Fruit fly (Drosophila melanogaster) whole organism, embryonic: ENCODE data around the gene CG6340.

Source experiments
- Bgb ChIP-seq: fragments of 200-800 bp; sonication (Bioruptor generic); IDR thresholded peaks from 2 replicates; pipeline ENCODE4 v1.3.6; 2022; ENCODE audit warnings: missing biosample characterization, missing genetic modification characterization; ENCODE audit not compliant: partially characterized antibody
- CG10462 ChIP-seq: fragments of 200-800 bp; sonication (Bioruptor generic); optimal IDR thresholded peaks from 2 replicates; lab custom pipeline; 2016; ENCODE audit warnings: missing biosample characterization, missing genetic modification characterization
- CG11504 ChIP-seq: fragments of 200-800 bp; sonication (Bioruptor generic); optimal IDR thresholded peaks from 3 replicates; lab custom pipeline; 2019; ENCODE audit warnings: missing biosample characterization, mild to moderate bottlenecking, missing genetic modification characterization, moderate library complexity
- CG13287 ChIP-seq: fragments of 200-800 bp; sonication (Bioruptor generic); IDR thresholded peaks from 2 replicates; pipeline ENCODE4 v1.3.6; 2022; ENCODE audit warnings: missing biosample characterization, missing genetic modification characterization; ENCODE audit not compliant: partially characterized antibody
- CG13775 ChIP-seq: fragments of 200-800 bp; sonication (Bioruptor generic); optimal IDR thresholded peaks from 3 replicates; lab custom pipeline; 2017; ENCODE audit warnings: missing biosample characterization, mild to moderate bottlenecking, missing genetic modification characterization
- CG14710 ChIP-seq: fragments of 200-800 bp; sonication (Bioruptor generic); optimal IDR thresholded peaks from 3 replicates; lab custom pipeline; 2019; ENCODE audit warnings: missing biosample characterization, mild to moderate bottlenecking, missing genetic modification characterization, moderate library complexity
- CG15601 ChIP-seq: fragments of 200-800 bp; sonication (Bioruptor generic); optimal IDR thresholded peaks from 3 replicates; lab custom pipeline; 2019; ENCODE audit warnings: missing biosample characterization, mild to moderate bottlenecking, missing genetic modification characterization, moderate library complexity
- CG17186 ChIP-seq: fragments of 200-800 bp; sonication (Bioruptor generic); optimal IDR thresholded peaks from 3 replicates; lab custom pipeline; 2017; ENCODE audit warnings: missing biosample characterization, missing genetic modification reagents, missing genetic modification characterization
- CG17361 ChIP-seq: fragments of 200-800 bp; sonication (Bioruptor generic); IDR thresholded peaks from 3 replicates; pipeline ENCODE4 v1.3.6; 2022; ENCODE audit warnings: missing biosample characterization, missing genetic modification characterization
- CG17829 ChIP-seq: fragments of 200-800 bp; optimal IDR thresholded peaks from 2 replicates; lab custom pipeline; 2019; ENCODE audit warnings: missing biosample characterization, mild to moderate bottlenecking, missing genetic modification characterization, moderate library complexity
- CG18011 ChIP-seq: fragments of 200-800 bp; sonication (Bioruptor generic); optimal IDR thresholded peaks from 2 replicates; lab custom pipeline; 2017; ENCODE audit warnings: missing biosample characterization, missing genetic modification characterization, mild to moderate bottlenecking, moderate library complexity, missing genotype
- CG18619 ChIP-seq: fragments of 200-800 bp; sonication (Bioruptor generic); optimal IDR thresholded peaks from 3 replicates; lab custom pipeline; 2017; ENCODE audit warnings: missing biosample characterization, mild to moderate bottlenecking, missing genetic modification characterization
- CG2678 ChIP-seq: fragments of 200-800 bp; sonication (Bioruptor generic); optimal IDR thresholded peaks from 3 replicates; lab custom pipeline; 2019; ENCODE audit warnings: missing biosample characterization, mild to moderate bottlenecking, missing genetic modification characterization, moderate library complexity
- CG30020 ChIP-seq: fragments of 200-800 bp; optimal IDR thresholded peaks from 2 replicates; lab custom pipeline; 2019; ENCODE audit warnings: missing biosample characterization, mild to moderate bottlenecking, missing genetic modification characterization, moderate library complexity
- CG4730 ChIP-seq: fragments of 200-800 bp; sonication (Bioruptor generic); IDR thresholded peaks from 2 replicates; pipeline ENCODE4 v1.3.6; 2022; ENCODE audit warnings: missing biosample characterization, missing genetic modification characterization
- CG5245 ChIP-seq: fragments of 200-800 bp; sonication (Bioruptor generic); optimal IDR thresholded peaks from 3 replicates; lab custom pipeline; 2016; ENCODE audit warnings: missing biosample characterization, missing genetic modification characterization
- CG7928 ChIP-seq: fragments of 200-800 bp; sonication (Bioruptor generic); optimal IDR thresholded peaks from 2 replicates; lab custom pipeline; 2017; ENCODE audit warnings: missing biosample characterization, mild to moderate bottlenecking, missing genetic modification characterization
- CG7963 ChIP-seq: fragments of 200-800 bp; sonication (Bioruptor generic); IDR thresholded peaks from 3 replicates; pipeline ENCODE4 v1.3.6; 2022; ENCODE audit warnings: missing biosample characterization, missing genetic modification characterization; ENCODE audit not compliant: partially characterized antibody
- CG8944 ChIP-seq: fragments of 200-800 bp; sonication (Bioruptor generic); optimal IDR thresholded peaks from 3 replicates; lab custom pipeline; 2016; ENCODE audit warnings: missing biosample characterization, missing genetic modification characterization
- CG9437 ChIP-seq: fragments of 200-800 bp; sonication (Bioruptor generic); optimal IDR thresholded peaks from 2 replicates; lab custom pipeline; 2018; ENCODE audit warnings: missing biosample characterization, mild to moderate bottlenecking, missing genetic modification characterization
- CG9932 ChIP-seq: fragments of 200-800 bp; sonication (Bioruptor generic); IDR thresholded peaks from 2 replicates; pipeline ENCODE4 v1.3.6; 2022; ENCODE audit warnings: missing biosample characterization, missing genetic modification characterization
- Chrac-16 ChIP-seq: fragments of 200-800 bp; sonication (Bioruptor generic); optimal IDR thresholded peaks from 3 replicates; lab custom pipeline; 2016; ENCODE audit warnings: missing biosample characterization, missing genetic modification characterization
- E2f2 ChIP-seq: fragments of 200-800 bp; sonication (Bioruptor generic); IDR thresholded peaks from 2 replicates; pipeline ENCODE4 v1.3.6; 2022; ENCODE audit warnings: missing biosample characterization, missing genetic modification characterization
- Gug ChIP-seq: fragments of 200-800 bp; sonication (Bioruptor generic); IDR thresholded peaks from 4 replicates; pipeline ENCODE4 v1.3.6; 2022; ENCODE audit warnings: missing biosample characterization, missing genetic modification characterization
- Nf-YA ChIP-seq: fragments of 200-800 bp; sonication (Bioruptor generic); IDR thresholded peaks from 2 replicates; pipeline ENCODE4 v1.3.6; 2022; ENCODE audit warnings: missing biosample characterization, missing genetic modification characterization
- Opbp ChIP-seq: fragments of 200-800 bp; sonication (Bioruptor generic); IDR thresholded peaks from 3 replicates; pipeline ENCODE4 v1.3.6; 2022; ENCODE audit warnings: missing biosample characterization, missing genetic modification characterization; ENCODE audit not compliant: partially characterized antibody
- Pdp1 ChIP-seq, 2 experiments: fragments of 200-800 bp; sonication (Bioruptor generic); optimal IDR thresholded peaks; 3 replicates each; lab custom pipeline; 2016; ENCODE audit warnings: missing biosample characterization in 2 of 2, missing genetic modification characterization in 2 of 2, mild to moderate bottlenecking in 1 of 2, moderate library complexity in 1 of 2
- Scr ChIP-seq: fragments of 200-800 bp; sonication (Bioruptor generic); IDR thresholded peaks from 2 replicates; pipeline ENCODE4 v1.3.6; 2022; ENCODE audit warnings: missing biosample characterization, missing genetic modification characterization; ENCODE audit not compliant: partially characterized antibody
- Sox102F ChIP-seq: fragments of 200-800 bp; sonication (Bioruptor generic); optimal IDR thresholded peaks from 2 replicates; lab custom pipeline; 2018; ENCODE audit warnings: missing biosample characterization, mild to moderate bottlenecking, missing genetic modification characterization, moderate library complexity
- Spps ChIP-seq: fragments of 200-800 bp; sonication (Bioruptor generic); optimal IDR thresholded peaks from 2 replicates; lab custom pipeline; 2018; ENCODE audit warnings: missing biosample characterization, mild to moderate bottlenecking, missing genetic modification characterization
- Xbp1 ChIP-seq: fragments of 200-800 bp; sonication (Bioruptor generic); optimal IDR thresholded peaks from 3 replicates; lab custom pipeline; 2016; ENCODE audit warnings: missing biosample characterization, mild to moderate bottlenecking, missing genetic modification characterization
- ash1 ChIP-seq: fragments of 200-800 bp; sonication (Bioruptor generic); optimal IDR thresholded peaks from 2 replicates; lab custom pipeline; 2018; ENCODE audit warnings: missing biosample characterization, mild to moderate bottlenecking, missing genetic modification characterization
- croc ChIP-seq: fragments of 200-800 bp; sonication (Bioruptor generic); conservative IDR thresholded peaks from 3 replicates; pipeline ENCODE4 v1.3.6; 2022; ENCODE audit warnings: missing biosample characterization, missing genetic modification characterization
- da ChIP-seq: fragments of 200-800 bp; sonication (Bioruptor generic); optimal IDR thresholded peaks from 2 replicates; lab custom pipeline; 2016; ENCODE audit warnings: missing biosample characterization, missing genetic modification characterization
- dati ChIP-seq: fragments of 200-800 bp; sonication (Bioruptor generic); IDR thresholded peaks from 2 replicates; pipeline ENCODE4 v1.3.6; 2022; ENCODE audit warnings: missing biosample characterization, missing genetic modification characterization
- dmrt11E ChIP-seq: fragments of 200-800 bp; sonication (Bioruptor generic); optimal IDR thresholded peaks from 3 replicates; lab custom pipeline; 2018; ENCODE audit warnings: missing biosample characterization, mild to moderate bottlenecking, missing genetic modification characterization, moderate library complexity
- dpn ChIP-seq, 2 experiments: fragments of 200-800 bp; sonication (Bioruptor generic); optimal IDR thresholded peaks; 3 replicates each; lab custom pipeline; 2016; ENCODE audit warnings: missing biosample characterization in 2 of 2, missing genetic modification characterization in 2 of 2
- esg ChIP-seq: fragments of 200-800 bp; sonication (Bioruptor generic); conservative IDR thresholded peaks from 2 replicates; pipeline ENCODE4 v1.3.6; 2022; ENCODE audit warnings: missing biosample characterization, missing genetic modification characterization
- hbn ChIP-seq: fragments of 200-800 bp; sonication (Bioruptor generic); IDR thresholded peaks from 2 replicates; pipeline ENCODE4 v1.3.6; 2022; ENCODE audit warnings: missing biosample characterization, missing genetic modification characterization; ENCODE audit not compliant: partially characterized antibody
- ind ChIP-seq: fragments of 200-800 bp; sonication (Bioruptor generic); optimal IDR thresholded peaks from 3 replicates; lab custom pipeline; 2016; ENCODE audit warnings: missing biosample characterization, missing genetic modification characterization
- nerfin-2 ChIP-seq: fragments of 200-800 bp; sonication (Bioruptor generic); IDR thresholded peaks from 2 replicates; pipeline ENCODE4 v1.3.6; 2022; ENCODE audit warnings: missing biosample characterization, missing genetic modification characterization; ENCODE audit not compliant: partially characterized antibody
- org-1 ChIP-seq: fragments of 200-800 bp; sonication (Bioruptor generic); optimal IDR thresholded peaks from 2 replicates; lab custom pipeline; 2017; ENCODE audit warnings: missing biosample characterization, missing genetic modification characterization
- phol ChIP-seq: fragments of 200-800 bp; sonication (Bioruptor generic); optimal IDR thresholded peaks from 3 replicates; lab custom pipeline; 2018; ENCODE audit warnings: missing biosample characterization, mild to moderate bottlenecking, missing genetic modification characterization, moderate library complexity
- pros ChIP-seq: fragments of 200-800 bp; sonication (Bioruptor generic); optimal IDR thresholded peaks from 3 replicates; lab custom pipeline; 2019; ENCODE audit warnings: missing biosample characterization, mild to moderate bottlenecking, missing genetic modification characterization, moderate library complexity
- ranshi ChIP-seq: fragments of 200-800 bp; sonication (Bioruptor generic); IDR thresholded peaks from 2 replicates; pipeline ENCODE4 v1.3.6; 2022; ENCODE audit warnings: missing biosample characterization, missing genetic modification characterization
- row ChIP-seq: fragments of 200-800 bp; sonication (Bioruptor generic); IDR thresholded peaks from 3 replicates; pipeline ENCODE4 v1.3.6; 2022; ENCODE audit warnings: missing biosample characterization, missing genetic modification characterization
- sc ChIP-seq, 3 experiments: fragments of >200 bp in 2 of 3; fragments of 200-800 bp in 1 of 3; sonication (Bioruptor generic) in 1 of 3; optimal IDR thresholded peaks; 2 replicates in 2 of 3; 3 replicates in 1 of 3; lab custom pipeline; 2017; ENCODE audit warnings: mild to moderate bottlenecking in 1 of 3, missing biosample characterization in 1 of 3, missing genetic modification characterization in 1 of 3, missing genetic modification reagents in 1 of 3
- slp2 ChIP-seq: fragments of 200-800 bp; sonication (Bioruptor generic); optimal IDR thresholded peaks from 2 replicates; lab custom pipeline; 2016; ENCODE audit warnings: missing biosample characterization, missing genetic modification characterization
- sob ChIP-seq: fragments of 200-800 bp; sonication (Bioruptor generic); IDR thresholded peaks from 2 replicates; pipeline ENCODE4 v1.3.6; 2022; ENCODE audit warnings: missing biosample characterization, missing genetic modification characterization
- z ChIP-seq: fragments of 200-800 bp; sonication (Bioruptor generic); IDR thresholded peaks from 3 replicates; pipeline ENCODE4 v1.3.6; 2022; ENCODE audit warnings: missing biosample characterization, missing genetic modification characterization

The CG6340 gene

DNA sequence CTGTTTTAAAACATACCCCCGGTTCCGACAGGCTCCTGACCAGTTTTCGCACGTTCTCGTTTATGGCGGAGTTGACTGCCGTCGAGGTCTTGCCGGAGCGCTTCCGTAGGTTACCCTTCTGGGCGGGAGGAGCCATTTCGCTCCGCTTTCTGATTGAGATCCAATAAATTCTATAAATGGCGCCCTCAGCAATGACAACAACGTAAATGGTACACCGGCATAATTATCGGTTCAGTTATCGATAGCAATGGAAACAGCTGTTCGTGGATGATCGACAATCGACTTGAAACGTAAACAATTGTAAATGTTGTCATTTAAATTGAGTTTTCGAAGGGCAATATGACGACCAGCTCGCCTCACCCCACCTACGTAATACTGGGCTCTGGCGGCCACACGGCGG, 10.3 kb upstream of the CG6340 start, which contains the start of the genes Grip128 and Alg14 (continued):
- peak; percentile 51 for TF ChIP-seq CG9437 (GFP tag; lab: Kevin White, UChicago)
- 0 out of 3 replicates have a peak, but pooled peaks have one; percentile 17 for TF ChIP-seq CG7963
- TF ChIP-seq croc (GFP tag; lab: Robert Waterston, UW) = no peak
- no peak for TF ChIP-seq Spps (tag; lab: Kevin White, UChicago)
- no peak for TF ChIP-seq pros (GFP tag; lab: Kevin White, UChicago)
- TF ChIP-seq CG4730 = no peak
- no peak for TF ChIP-seq org-1
- 0 out of 2 replicates have a peak, but pooled peaks have one; percentile 29 for TF ChIP-seq hbn
- TF ChIP-seq esg (GFP tag; lab: Robert Waterston, UW) = no peak
- no peak for TF ChIP-seq ash1
- no peak for TF ChIP-seq Xbp1 (GFP tag; lab: Kevin White, UChicago)
- peak; percentile 73 for TF ChIP-seq phol (tag; lab: Kevin White, UChicago)
- peak; percentile 58 for TF ChIP-seq Scr
- peak; percentile 57 for TF ChIP-seq CG18011 (GFP tag; lab: Kevin White, UChicago)
- no peak for TF ChIP-seq dmrt11E (tag; lab: Kevin White, UChicago)
- TF ChIP-seq nerfin-2 = peak; percentile 76
- TF ChIP-seq z (GFP tag; lab: Robert Waterston, UW) = no peak
- no peak for TF ChIP-seq CG15601
- no peak for TF ChIP-seq slp2 (GFP tag; lab: Kevin White, UChicago)
- no peak for TF ChIP-seq CG10462 (GFP tag; lab: Kevin White, UChicago)
- no peak for TF ChIP-seq CG18619 (GFP tag; lab: Kevin White, UChicago)
- TF ChIP-seq Opbp (GFP tag; lab: Robert Waterston, UW) = peak; percentile 45; the same call in 2 of the 3 replicates
- no peak for TF ChIP-seq ranshi
- peak; percentile 56 for TF ChIP-seq Bgb (GFP tag; lab: Robert Waterston, UW)
- no peak for TF ChIP-seq Gug (GFP tag; lab: Robert Waterston, UW)
- no peak for TF ChIP-seq ind (GFP tag; lab: Kevin White, UChicago)
- TF ChIP-seq CG2678 (tag; lab: Kevin White, UChicago) = no peak
- no peak for TF ChIP-seq CG11504 (tag; lab: Kevin White, UChicago)
- peak; percentile 38; the same call in 2 of the 3 replicates for TF ChIP-seq CG17361 (GFP tag; lab: Robert Waterston, UW)
- TF ChIP-seq CG30020 = no peak
- TF ChIP-seq sc (optimal IDR thresholded peaks at IDR 0.05; lab: Kevin White, UChicago) = no peak
- no peak for TF ChIP-seq sc (GFP tag; optimal IDR thresholded peaks at IDR 0.05; lab: Kevin White, UChicago)
- no peak for TF ChIP-seq CG8944 (GFP tag; lab: Kevin White, UChicago)
- TF ChIP-seq CG7928 (GFP tag; lab: Kevin White, UChicago) = no peak

DNA sequence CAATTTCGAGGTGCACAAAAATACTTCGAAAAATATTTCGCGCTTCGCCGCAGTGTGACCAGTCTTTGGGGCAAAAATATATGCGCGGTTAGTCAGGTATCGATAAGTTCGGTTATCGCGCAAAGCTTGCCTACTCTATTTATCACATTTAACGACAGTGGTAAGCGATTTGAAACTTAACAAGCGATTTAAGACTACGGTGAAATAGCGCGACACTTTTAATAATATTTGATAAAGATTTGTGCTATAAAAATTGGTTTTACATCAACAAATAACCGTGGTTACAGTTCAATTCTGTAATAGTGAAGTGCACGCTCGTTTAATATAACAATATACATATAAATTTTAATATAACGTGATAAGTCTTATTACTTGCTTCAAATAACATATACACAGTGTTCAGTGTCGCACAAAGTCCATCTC, 6.8 kb upstream of the CG6340 start, which contains the start of gene mh:
TSS of gene mh (minus strand) at position 34 of the 423 bp plus-strand sequence.
- TF ChIP-seq da (no peak), sob (no peak; the same call in 1 of the 2 replicates), CG13287 (peak; percentile 73), Chrac-16 (GFP tag; lab: Kevin White, UChicago) (peak; percentile 34), CG9932 (GFP tag; lab: Robert Waterston, UW) (peak; percentile 45; the same call in 1 of the 2 replicates), CG14710 (tag; lab: Kevin White, UChicago) (peak; percentile 30), Nf-YA (GFP tag; lab: Robert Waterston, UW) (no peak), CG17829 (peak; percentile 9), Sox102F (no peak), dati (GFP tag; lab: Robert Waterston, UW) (no peak), dpn (GFP tag; optimal IDR thresholded peaks at IDR 0.05; lab: Kevin White, UChicago) (peak in 1 of 2 experiments; percentile 49), CG17186 (peak; percentile 75), Pdp1 (GFP tag; optimal IDR thresholded peaks at IDR 0.05; lab: Kevin White, UChicago) (no peak), CG5245 (GFP tag; lab: Kevin White, UChicago) (peak; percentile 16), row (GFP tag; lab: Robert Waterston, UW) (peak; percentile 57), Gug (GFP tag; lab: Robert Waterston, UW) (no peak; the same call in 3 of the 4 replicates), CG13775 (peak; percentile 64), hbn (peak; percentile 21; the same call in 1 of the 2 replicates), E2f2 (GFP tag; lab: Robert Waterston, UW) (peak; percentile 83)
